Worm (Caenorhabditis elegans) whole organism, L2 larva: ENCODE data around the gene C24H12.4.

Source experiments
- R02D3.7 ChIP-seq: fragments of 150-350 bp; optimal IDR thresholded peaks from 2 replicates; lab custom pipeline; 2014; ENCODE audit warnings: missing biosample characterization, missing genetic modification characterization
- fos-1 ChIP-seq: fragments of 150-350 bp; optimal IDR thresholded peaks from 2 replicates; lab custom pipeline; 2014; ENCODE audit warnings: missing biosample characterization, missing genetic modification characterization
- nhr-77 ChIP-seq: fragments of 150-350 bp; optimal IDR thresholded peaks from 2 replicates; lab custom pipeline; 2014; ENCODE audit warnings: missing biosample characterization, missing genetic modification characterization
- snpc-4 ChIP-seq: fragments of 150-350 bp; optimal IDR thresholded peaks from 2 replicates; lab custom pipeline; 2014; ENCODE audit warnings: missing biosample characterization, missing genetic modification characterization

ce11 chrII:367455-367854, 43.6 kb upstream of the C24H12.4 start, which contains the start of gene ptr-3:
- TF ChIP-seq nhr-77 (tag; lab: Kevin White, UChicago) (no peak), fos-1 (no peak), snpc-4 (tag; lab: Kevin White, UChicago) (no peak), R02D3.7 (tag; lab: Kevin White, UChicago) (no peak)
